Worm (Caenorhabditis elegans) whole organism, young adult: Measurements from ENCODE around the gene cls-1.

Experiments
- B0019.2 ChIP-seq: fragments of 200-800 bp; sonication (Bioruptor generic); conservative IDR thresholded peaks from 2 replicates; pipeline ENCODE4 v1.3.6; 2022; ENCODE audit warnings: missing genetic modification reagents, missing genetic modification characterization, missing compliant biosample characterization
- B0336.3 ChIP-seq: fragments of 200-800 bp; sonication (Bioruptor generic); IDR thresholded peaks from 2 replicates; pipeline ENCODE4 v1.3.6; 2022; ENCODE audit warnings: missing genetic modification characterization, missing compliant biosample characterization
- F10E7.11 ChIP-seq: sonication (generic microtip); optimal IDR thresholded peaks from 2 replicates; lab custom pipeline; 2017; ENCODE audit warnings: mild to moderate bottlenecking, missing genetic modification characterization, moderate library complexity, missing compliant biosample characterization
- F22D6.2 ChIP-seq: sonication (generic microtip); optimal IDR thresholded peaks from 2 replicates; lab custom pipeline; 2016; ENCODE audit warnings: mild to moderate bottlenecking, missing genetic modification characterization, missing compliant biosample characterization
- F49E8.2 ChIP-seq: sonication (generic microtip); optimal IDR thresholded peaks from 3 replicates; lab custom pipeline; 2017; ENCODE audit warnings: missing genetic modification characterization, mild to moderate bottlenecking, missing compliant biosample characterization, antibody characterized with exemption, moderate library complexity; ENCODE audit not compliant: insufficient read depth
- F52B5.7 ChIP-seq: sonication (generic microtip); optimal IDR thresholded peaks from 2 replicates; lab custom pipeline; 2016; ENCODE audit warnings: mild to moderate bottlenecking, missing genetic modification characterization, missing compliant biosample characterization
- K11D2.4 ChIP-seq: fragments of 200-800 bp; sonication (Bioruptor generic); IDR thresholded peaks from 2 replicates; pipeline ENCODE4 v1.3.6; 2022; ENCODE audit warnings: missing genetic modification reagents, missing genetic modification characterization, missing compliant biosample characterization
- K12H6.12 ChIP-seq: fragments of 200-800 bp; sonication (Bioruptor generic); optimal IDR thresholded peaks from 2 replicates; lab custom pipeline; 2018; ENCODE audit warnings: mild to moderate bottlenecking, missing genetic modification characterization, missing compliant biosample characterization
- Y67H2A.10 ChIP-seq: fragments of 200-800 bp; sonication (Bioruptor generic); conservative IDR thresholded peaks from 2 replicates; pipeline ENCODE4 v1.3.6; 2022; ENCODE audit warnings: missing genetic modification reagents, missing genetic modification characterization, missing compliant biosample characterization
- ZK185.1 ChIP-seq: sonication (generic microtip); optimal IDR thresholded peaks from 2 replicates; lab custom pipeline; 2016; ENCODE audit warnings: mild to moderate bottlenecking, missing genetic modification characterization, missing compliant biosample characterization; ENCODE audit not compliant: poor library complexity, severe bottlenecking
- atf-7 ChIP-seq: sonication (generic microtip); optimal IDR thresholded peaks from 2 replicates; lab custom pipeline; 2017; ENCODE audit warnings: mild to moderate bottlenecking, missing genetic modification characterization, missing compliant biosample characterization
- athp-1 ChIP-seq: sonication (generic microtip); optimal IDR thresholded peaks from 2 replicates; lab custom pipeline; 2017; ENCODE audit warnings: mild to moderate bottlenecking, missing genetic modification characterization, missing compliant biosample characterization
- attf-5 ChIP-seq: fragments of 200-800 bp; sonication (Bioruptor generic); optimal IDR thresholded peaks from 2 replicates; lab custom pipeline; 2018; ENCODE audit warnings: mild to moderate bottlenecking, missing genetic modification characterization, missing compliant biosample characterization
- bed-1 ChIP-seq: fragments of 200-800 bp; sonication (Bioruptor generic); IDR thresholded peaks from 2 replicates; pipeline ENCODE4 v1.3.6; 2022; ENCODE audit warnings: missing genetic modification reagents, missing genetic modification characterization, missing compliant biosample characterization
- cebp-1 ChIP-seq, 2 experiments: fragments of 200-800 bp in 1 of 2; sonication (Bioruptor generic) in 1 of 2; sonication (generic microtip) in 1 of 2; IDR thresholded peaks in 1 of 2; optimal IDR thresholded peaks in 1 of 2; 2 replicates each; pipeline versions ENCODE4 v1.3.6 to Lab custom; 2017 to 2022; ENCODE audit warnings: missing compliant biosample characterization in 2 of 2, missing genetic modification characterization in 2 of 2, mild to moderate bottlenecking in 1 of 2, missing genetic modification reagents in 1 of 2, moderate library complexity in 1 of 2
- ceh-100 ChIP-seq: fragments of 200-800 bp; sonication (Bioruptor generic); IDR thresholded peaks from 2 replicates; pipeline ENCODE4 v1.3.6; 2022; ENCODE audit warnings: missing genetic modification reagents, missing genetic modification characterization, missing compliant biosample characterization
- ceh-27 ChIP-seq: fragments of 200-800 bp; sonication (Bioruptor generic); optimal IDR thresholded peaks from 2 replicates; lab custom pipeline; 2018; ENCODE audit warnings: mild to moderate bottlenecking, missing genetic modification characterization, moderate library complexity, missing compliant biosample characterization
- ceh-58 ChIP-seq: fragments of 200-800 bp; sonication (Bioruptor generic); IDR thresholded peaks from 2 replicates; pipeline ENCODE4 v1.3.6; 2022; ENCODE audit warnings: missing genetic modification characterization, missing compliant biosample characterization
- ceh-91 ChIP-seq: fragments of 200-800 bp; sonication (Bioruptor generic); IDR thresholded peaks from 2 replicates; pipeline ENCODE4 v1.3.6; 2022; ENCODE audit warnings: missing genetic modification reagents, missing genetic modification characterization, missing compliant biosample characterization
- die-1 ChIP-seq: sonication (generic microtip); optimal IDR thresholded peaks from 2 replicates; lab custom pipeline; 2016; ENCODE audit warnings: missing genotype, mild to moderate bottlenecking, missing genetic modification characterization, missing compliant biosample characterization
- dox-1 ChIP-seq: fragments of 200-800 bp; sonication (Bioruptor generic); IDR thresholded peaks from 2 replicates; pipeline ENCODE4 v1.3.6; 2022; ENCODE audit warnings: missing genetic modification reagents, missing genetic modification characterization, missing compliant biosample characterization
- ekl-4 ChIP-seq: fragments of 200-800 bp; sonication (Bioruptor generic); IDR thresholded peaks from 2 replicates; pipeline ENCODE4 v1.3.6; 2022; ENCODE audit warnings: missing genetic modification reagents, missing genetic modification characterization, missing compliant biosample characterization
- fkh-3 ChIP-seq: sonication (generic microtip); optimal IDR thresholded peaks from 2 replicates; lab custom pipeline; 2016; ENCODE audit warnings: mild to moderate bottlenecking, missing genetic modification characterization, missing compliant biosample characterization
- hsf-1 ChIP-seq: fragments of 200-800 bp; sonication (Bioruptor generic); IDR thresholded peaks from 2 replicates; pipeline ENCODE4 v1.3.6; 2022; ENCODE audit warnings: missing genetic modification reagents, missing genetic modification characterization, missing compliant biosample characterization
- lag-1 ChIP-seq: fragments of 200-800 bp; sonication (Bioruptor generic); IDR thresholded peaks from 2 replicates; pipeline ENCODE4 v1.3.6; 2022; ENCODE audit warnings: missing genetic modification reagents, missing genetic modification characterization, missing compliant biosample characterization
- let-526 ChIP-seq: fragments of 200-800 bp; sonication (Bioruptor generic); IDR thresholded peaks from 2 replicates; pipeline ENCODE4 v1.3.6; 2022; ENCODE audit warnings: missing genetic modification reagents, missing genetic modification characterization, missing compliant biosample characterization
- lin-35 ChIP-seq, 3 experiments: fragments of 150-350 bp in 2 of 3; sonication (generic microtip) in 1 of 3; optimal IDR thresholded peaks; 2 replicates each; lab custom pipeline; 2014 to 2018; ENCODE audit warnings: missing biosample characterization in 3 of 3, missing genetic modification characterization in 3 of 3, missing genetic modification reagents in 3 of 3
- lin-40 ChIP-seq: sonication (generic microtip); optimal IDR thresholded peaks from 2 replicates; lab custom pipeline; 2016; ENCODE audit warnings: missing genetic modification characterization, mild to moderate bottlenecking, missing compliant biosample characterization, missing genotype, missing genetic modification reagents
- lsl-1 ChIP-seq: fragments of 200-800 bp; sonication (Bioruptor generic); optimal IDR thresholded peaks from 2 replicates; lab custom pipeline; 2018; ENCODE audit warnings: mild to moderate bottlenecking, missing genetic modification characterization, moderate library complexity, missing compliant biosample characterization
- madf-10 ChIP-seq: sonication (generic microtip); optimal IDR thresholded peaks from 2 replicates; lab custom pipeline; 2016; ENCODE audit warnings: mild to moderate bottlenecking, missing genetic modification characterization, missing compliant biosample characterization
- madf-3 ChIP-seq: fragments of 200-800 bp; sonication (Bioruptor generic); IDR thresholded peaks from 2 replicates; pipeline ENCODE4 v1.3.6; 2022; ENCODE audit warnings: missing genetic modification reagents, missing genetic modification characterization, missing compliant biosample characterization
- nhr-90 ChIP-seq: sonication (generic microtip); optimal IDR thresholded peaks from 2 replicates; lab custom pipeline; 2016; ENCODE audit warnings: missing genotype, mild to moderate bottlenecking, missing genetic modification characterization, missing compliant biosample characterization
- pbrm-1 ChIP-seq: fragments of 200-800 bp; sonication (Bioruptor generic); IDR thresholded peaks from 2 replicates; pipeline ENCODE4 v1.3.6; 2022; ENCODE audit warnings: missing genetic modification reagents, missing genetic modification characterization, missing compliant biosample characterization
- pha-4 ChIP-seq: fragments of 150-350 bp; sonication (generic microtip); optimal IDR thresholded peaks from 2 replicates; lab custom pipeline; 2014; ENCODE audit warnings: missing biosample characterization, missing genetic modification reagents, missing genetic modification characterization
- repo-1 ChIP-seq: sonication (generic microtip); optimal IDR thresholded peaks from 2 replicates; lab custom pipeline; 2017; ENCODE audit warnings: mild to moderate bottlenecking, missing genetic modification characterization, missing compliant biosample characterization
- sdz-38 ChIP-seq: sonication (generic microtip); optimal IDR thresholded peaks from 2 replicates; lab custom pipeline; 2016; ENCODE audit warnings: missing genotype, missing genetic modification characterization, missing compliant biosample characterization
- snpc-1.1 ChIP-seq: sonication (generic microtip); optimal IDR thresholded peaks from 2 replicates; lab custom pipeline; 2017; ENCODE audit warnings: missing genetic modification characterization, mild to moderate bottlenecking, missing compliant biosample characterization, antibody characterized with exemption, moderate library complexity, missing genotype, missing genetic modification reagents; ENCODE audit not compliant: insufficient read depth
- snpc-1.3 ChIP-seq: sonication (generic microtip); optimal IDR thresholded peaks from 2 replicates; lab custom pipeline; 2017; ENCODE audit warnings: missing genetic modification characterization, mild to moderate bottlenecking, missing compliant biosample characterization, antibody characterized with exemption, moderate library complexity, missing genotype, missing genetic modification reagents; ENCODE audit not compliant: insufficient read depth
- snpc-4 ChIP-seq, 5 experiments: fragments of 150-350 bp in 1 of 5; sonication (generic microtip) in 4 of 5; optimal IDR thresholded peaks; 2 replicates each; lab custom pipeline; 2014 to 2018; ENCODE audit warnings: missing genetic modification characterization in 5 of 5, missing biosample characterization in 3 of 5, antibody characterized with exemption in 2 of 5, mild to moderate bottlenecking in 2 of 5, missing compliant biosample characterization in 2 of 5, missing genotype in 2 of 5, moderate library complexity in 2 of 5, missing genetic modification reagents in 1 of 5
- somi-1 ChIP-seq: fragments of 200-800 bp; sonication (Bioruptor generic); optimal IDR thresholded peaks from 2 replicates; lab custom pipeline; 2018; ENCODE audit warnings: mild to moderate bottlenecking, missing genetic modification characterization, missing compliant biosample characterization
- sptf-2 ChIP-seq: fragments of 200-800 bp; sonication (Bioruptor generic); optimal IDR thresholded peaks from 2 replicates; lab custom pipeline; 2018; ENCODE audit warnings: mild to moderate bottlenecking, missing genetic modification characterization, missing compliant biosample characterization
- tbp1 ChIP-seq: fragments of 200-800 bp; sonication (Bioruptor generic); optimal IDR thresholded peaks from 2 replicates; lab custom pipeline; 2018; ENCODE audit warnings: mild to moderate bottlenecking, missing genetic modification characterization, missing compliant biosample characterization
- tlf-1 ChIP-seq: fragments of 200-800 bp; sonication (Bioruptor generic); optimal IDR thresholded peaks from 2 replicates; lab custom pipeline; 2018; ENCODE audit warnings: mild to moderate bottlenecking, missing genetic modification characterization, missing compliant biosample characterization
- unc-130 ChIP-seq: sonication (generic microtip); optimal IDR thresholded peaks from 2 replicates; lab custom pipeline; 2016; ENCODE audit warnings: missing genetic modification reagents, missing genetic modification characterization, missing compliant biosample characterization
- ztf-18 ChIP-seq: sonication (generic microtip); optimal IDR thresholded peaks from 2 replicates; lab custom pipeline; 2016; ENCODE audit warnings: missing genotype, mild to moderate bottlenecking, missing genetic modification characterization, missing compliant biosample characterization
- ztf-22 ChIP-seq: fragments of 200-800 bp; sonication (Bioruptor generic); optimal IDR thresholded peaks from 2 replicates; lab custom pipeline; 2018; ENCODE audit warnings: mild to moderate bottlenecking, missing genetic modification characterization, moderate library complexity, missing compliant biosample characterization
- ztf-26 ChIP-seq: sonication (generic microtip); optimal IDR thresholded peaks from 2 replicates; lab custom pipeline; 2017; ENCODE audit warnings: missing genetic modification characterization, missing compliant biosample characterization

Gene cls-1

DNA sequence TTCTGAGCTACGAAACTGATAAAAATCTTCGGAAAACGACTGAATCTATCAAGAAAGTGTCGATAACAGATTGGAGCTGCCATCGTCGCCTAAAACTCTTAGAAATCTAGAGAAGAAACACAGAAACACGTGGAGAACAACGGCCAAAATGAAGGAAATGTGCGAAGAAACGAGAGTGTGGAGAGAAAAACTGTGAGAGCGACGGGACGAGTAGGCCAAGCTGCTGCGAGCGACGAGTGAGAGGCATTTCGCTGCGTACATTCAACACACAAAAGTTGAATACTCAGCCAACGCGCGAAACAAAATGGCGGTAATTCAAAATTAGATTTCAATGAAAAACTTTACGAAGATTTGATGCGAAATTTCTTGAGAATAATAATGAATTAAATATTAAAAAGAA is 9.6 kb upstream of the cls-1 start:
- TF ChIP-seq unc-130 (GFP tag; lab: Kevin White, UChicago) (peak; percentile 30), lsl-1 (GFP tag; lab: Kevin White, UChicago) (peak; percentile 3), sdz-38 (tag; lab: Kevin White, UChicago) (no peak), madf-10 (tag; lab: Kevin White, UChicago) (peak; percentile 84), ceh-27 (peak; percentile 75), F10E7.11 (tag; lab: Kevin White, UChicago) (no peak), ztf-26 (tag; lab: Kevin White, UChicago) (peak; percentile 52), K11D2.4 (GFP tag; lab: Robert Waterston, UW) (peak; percentile 77), snpc-4 (GFP tag; optimal IDR thresholded peaks at IDR 0.05; lab: Kevin White, UChicago) (peak; percentile 14), snpc-4 (tag; optimal IDR thresholded peaks at IDR 0.05; lab: Kevin White, UChicago) (peak; percentile 45 to 73 (median 62)), nhr-90 (tag; lab: Kevin White, UChicago) (peak; percentile 74), hsf-1 (no peak), dox-1 (GFP tag; lab: Robert Waterston, UW) (peak; percentile 84), let-526 (GFP tag; lab: Robert Waterston, UW) (peak; percentile 64; the same call in 1 of the 2 replicates), somi-1 (GFP tag; lab: Kevin White, UChicago) (peak; percentile 28), madf-3 (GFP tag; lab: Robert Waterston, UW) (peak; percentile 72; the same call in 1 of the 2 replicates), lag-1 (GFP tag; lab: Robert Waterston, UW) (no peak), ceh-58 (GFP tag; lab: Robert Waterston, UW) (no peak), attf-5 (GFP tag; lab: Kevin White, UChicago) (peak; percentile 93), ZK185.1 (tag; lab: Kevin White, UChicago) (peak; percentile 58), cebp-1 (GFP tag; IDR thresholded peaks at IDR 0.05; lab: Robert Waterston, UW) (no peak), cebp-1 (tag; optimal IDR thresholded peaks at IDR 0.05; lab: Kevin White, UChicago) (peak; percentile 81), ceh-100 (GFP tag; lab: Robert Waterston, UW) (no peak; the same call in 1 of the 2 replicates), B0019.2 (GFP tag; lab: Robert Waterston, UW) (no peak), Y67H2A.10 (GFP tag; lab: Robert Waterston, UW) (no peak), bed-1 (GFP tag; lab: Robert Waterston, UW) (no peak), fkh-3 (tag; lab: Kevin White, UChicago) (no peak), tlf-1 (GFP tag; lab: Kevin White, UChicago) (peak; percentile 41), lin-40 (tag; lab: Kevin White, UChicago) (peak; percentile 74), die-1 (tag; lab: Kevin White, UChicago) (peak; percentile 30), F22D6.2 (tag; lab: Kevin White, UChicago) (peak; percentile 28), lin-35 (GFP tag; optimal IDR thresholded peaks at IDR 0.05; lab: Kevin White, UChicago) (peak; percentile 80 to 94 (median 89)), F49E8.2 (tag; lab: Kevin White, UChicago) (peak; percentile 27), sptf-2 (GFP tag; lab: Kevin White, UChicago) (no peak), tbp1 (GFP tag; lab: Kevin White, UChicago) (peak; percentile 56), K12H6.12 (peak; percentile 79), ekl-4 (peak; percentile 71), pha-4 (tag; lab: Kevin White, UChicago) (no peak), pbrm-1 (GFP tag; lab: Robert Waterston, UW) (peak; percentile 70), athp-1 (tag; lab: Kevin White, UChicago) (no peak), ceh-91 (GFP tag; lab: Robert Waterston, UW) (no peak), snpc-1.3 (tag; lab: Kevin White, UChicago) (peak; percentile 39), ztf-18 (peak; percentile 91), F52B5.7 (tag; lab: Kevin White, UChicago) (no peak), repo-1 (tag; lab: Kevin White, UChicago) (peak; percentile 53), snpc-1.1 (tag; lab: Kevin White, UChicago) (no peak), B0336.3 (GFP tag; lab: Robert Waterston, UW) (peak; percentile 61; the same call in 1 of the 2 replicates), atf-7 (tag; lab: Kevin White, UChicago) (peak; percentile 51), ztf-22 (GFP tag; lab: Kevin White, UChicago) (peak; percentile 24)
